Worm (Caenorhabditis elegans) whole organism, L4/young adult: ENCODE data around the gene Y61A9LA.7.

Experiments used
- W03F9.2 ChIP-seq: fragments of 150-350 bp; optimal IDR thresholded peaks from 2 replicates; lab custom pipeline; 2014; ENCODE audit warnings: missing biosample characterization, missing genetic modification characterization
- dao-5 ChIP-seq: sonication (generic microtip); optimal IDR thresholded peaks from 2 replicates; lab custom pipeline; 2016; ENCODE audit warnings: missing genotype, missing genetic modification characterization, moderate library complexity, missing compliant biosample characterization
- him-1 ChIP-seq: sonication (generic microtip); optimal IDR thresholded peaks from 2 replicates; lab custom pipeline; 2016; ENCODE audit warnings: missing genotype, missing genetic modification reagents, missing genetic modification characterization, missing compliant biosample characterization

DNA sequence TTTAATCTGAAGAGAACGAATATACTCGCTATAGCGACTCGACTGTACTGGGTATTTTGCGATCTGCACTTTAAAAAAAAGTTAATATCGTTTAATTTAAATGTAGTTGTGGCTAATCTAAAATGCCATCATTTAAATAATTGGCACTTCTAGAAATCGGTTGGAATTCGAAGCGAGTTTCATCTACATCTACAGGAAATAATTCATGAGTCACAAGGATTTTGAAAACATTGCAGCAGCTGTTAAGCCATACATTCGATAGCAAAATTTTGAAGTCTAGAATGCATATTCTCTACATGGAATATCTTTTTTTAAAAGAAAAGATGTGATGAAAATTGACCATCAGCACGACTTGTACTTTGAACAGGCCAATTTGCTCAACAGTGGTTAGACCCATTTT, 21.0 kb upstream of the Y61A9LA.7 start:
- TF ChIP-seq him-1, result no peak
- TF ChIP-seq W03F9.2 (tag; lab: Kevin White, UChicago), result no peak
- TF ChIP-seq dao-5 (tag; lab: Kevin White, UChicago), result no peak
